Worm (Caenorhabditis elegans) whole organism, early embryonic: Measurements from ENCODE around the gene Y43D4A.5.

ENCODE experiments used
- B0310.2 ChIP-seq: sonication (generic microtip); optimal IDR thresholded peaks from 2 replicates; lab custom pipeline; 2016; ENCODE audit warnings: mild to moderate bottlenecking, missing genetic modification characterization, missing compliant biosample characterization
- F13C5.2 ChIP-seq: sonication (generic microtip); optimal IDR thresholded peaks from 2 replicates; lab custom pipeline; 2017; ENCODE audit warnings: mild to moderate bottlenecking, missing genetic modification characterization, inconsistent platforms, missing compliant biosample characterization
- aly-1 ChIP-seq: sonication (generic microtip); optimal IDR thresholded peaks from 2 replicates; lab custom pipeline; 2016; ENCODE audit warnings: missing genetic modification characterization, missing compliant biosample characterization
- ama-1 ChIP-seq: fragments of 150-350 bp; optimal IDR thresholded peaks from 2 replicates; lab custom pipeline; 2014
- ceh-13 ChIP-seq: fragments of 200-800 bp; sonication (Bioruptor generic); optimal IDR thresholded peaks from 2 replicates; lab custom pipeline; 2018; ENCODE audit warnings: mild to moderate bottlenecking, missing genetic modification characterization, missing compliant biosample characterization
- ceh-36 ChIP-seq: sonication (generic microtip); optimal IDR thresholded peaks from 2 replicates; lab custom pipeline; 2016; ENCODE audit warnings: missing genetic modification characterization, inconsistent platforms, missing compliant biosample characterization
- ets-7 ChIP-seq: sonication (generic microtip); optimal IDR thresholded peaks from 2 replicates; lab custom pipeline; 2016; ENCODE audit warnings: missing genotype, missing genetic modification characterization, missing compliant biosample characterization
- flt-1 ChIP-seq: fragments of 200-800 bp; sonication (Bioruptor generic); IDR thresholded peaks from 2 replicates; pipeline ENCODE4 v1.3.6; 2022; ENCODE audit warnings: missing genetic modification characterization, missing compliant biosample characterization
- hmbx-1 ChIP-seq: sonication (generic microtip); optimal IDR thresholded peaks from 2 replicates; lab custom pipeline; 2016; ENCODE audit warnings: mild to moderate bottlenecking, missing genetic modification characterization, missing compliant biosample characterization
- hmg-4 ChIP-seq: fragments of 200-800 bp; sonication (Bioruptor generic); optimal IDR thresholded peaks from 2 replicates; lab custom pipeline; 2018; ENCODE audit warnings: mild to moderate bottlenecking, missing genetic modification characterization, missing compliant biosample characterization
- hnd-1 ChIP-seq: sonication (generic microtip); optimal IDR thresholded peaks from 2 replicates; lab custom pipeline; 2016; ENCODE audit warnings: missing genetic modification characterization, missing compliant biosample characterization
- pes-1 ChIP-seq: fragments of 200-800 bp; sonication (Bioruptor generic); IDR thresholded peaks from 2 replicates; pipeline ENCODE4 v1.3.6; 2022; ENCODE audit warnings: missing genetic modification reagents, missing genetic modification characterization, missing compliant biosample characterization
- scrt-1 ChIP-seq: fragments of 200-800 bp; sonication (Bioruptor generic); IDR thresholded peaks from 2 replicates; pipeline ENCODE4 v1.3.6; 2022; ENCODE audit warnings: missing genetic modification characterization, missing compliant biosample characterization
- sea-1 ChIP-seq: fragments of 200-800 bp; sonication (Bioruptor generic); conservative IDR thresholded peaks from 2 replicates; pipeline ENCODE4 v1.3.6; 2022; ENCODE audit warnings: missing genetic modification characterization, missing compliant biosample characterization
- tbx-11 ChIP-seq: fragments of 200-800 bp; sonication (Bioruptor generic); IDR thresholded peaks from 2 replicates; pipeline ENCODE4 v1.3.6; 2022; ENCODE audit warnings: missing genetic modification characterization, missing compliant biosample characterization
- tbx-37 ChIP-seq: fragments of 200-800 bp; sonication (Bioruptor generic); conservative IDR thresholded peaks from 2 replicates; pipeline ENCODE4 v1.3.6; 2022; ENCODE audit warnings: missing genetic modification reagents, missing genetic modification characterization, missing compliant biosample characterization
- tra-4 ChIP-seq: sonication (generic microtip); optimal IDR thresholded peaks from 2 replicates; lab custom pipeline; 2017; ENCODE audit warnings: missing genetic modification characterization, missing compliant biosample characterization

The Y43D4A.5 gene

ce11 chrIV:16775925-16776324 lies 370 bp downstream of the Y43D4A.5 start:
- TF ChIP-seq pes-1 (GFP tag; lab: Robert Waterston, UW) (peak; percentile 87), hmbx-1 (tag; lab: Kevin White, UChicago) (no peak), ama-1 (no peak), hnd-1 (tag; lab: Kevin White, UChicago) (peak; percentile 56), ceh-13 (GFP tag; lab: Kevin White, UChicago) (peak; percentile 23), sea-1 (GFP tag; lab: Robert Waterston, UW) (peak; percentile 71), B0310.2 (peak; percentile 20), F13C5.2 (tag; lab: Kevin White, UChicago) (peak; percentile 55), tbx-37 (GFP tag; lab: Robert Waterston, UW) (peak; percentile 38; the same call in 1 of the 2 replicates), scrt-1 (GFP tag; lab: Robert Waterston, UW) (peak; percentile 82), flt-1 (GFP tag; lab: Robert Waterston, UW) (peak; percentile 80), tra-4 (tag; lab: Kevin White, UChicago) (peak; percentile 19), tbx-11 (GFP tag; lab: Robert Waterston, UW) (peak; percentile 84), aly-1 (no peak), hmg-4 (GFP tag; lab: Kevin White, UChicago) (peak; percentile 58), ceh-36 (peak; percentile 44), ets-7 (tag; lab: Kevin White, UChicago) (peak; percentile 21)

DNA sequence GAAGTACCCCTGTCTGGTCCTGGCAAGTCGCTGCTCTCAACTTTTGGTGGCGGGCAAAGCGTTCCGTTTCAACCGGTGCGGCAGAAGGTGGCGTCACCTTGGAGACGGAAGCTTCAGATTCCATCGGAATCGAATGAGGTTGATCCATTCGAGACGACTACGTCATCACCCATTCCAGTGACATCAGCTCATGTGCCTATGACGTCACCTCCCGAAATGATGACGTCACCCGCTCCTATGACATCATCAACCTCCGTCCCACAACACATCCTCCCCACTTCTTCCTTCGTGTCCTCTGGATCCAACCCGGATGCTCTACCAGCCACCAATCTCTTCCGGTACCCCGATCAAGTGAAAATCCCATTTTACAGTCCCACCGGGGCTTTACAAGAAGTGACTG lies 1.4 kb downstream of the Y43D4A.5 start:
- TF ChIP-seq ets-7 (tag; lab: Kevin White, UChicago): no peak

ce11 chrIV:16777758-16778157 lies 2.2 kb downstream of the Y43D4A.5 start:
- TF ChIP-seq tbx-11 (GFP tag; lab: Robert Waterston, UW) (no peak), hmbx-1 (tag; lab: Kevin White, UChicago) (no peak), aly-1 (no peak), tbx-37 (GFP tag; lab: Robert Waterston, UW) (no peak), ceh-36 (no peak), hmg-4 (GFP tag; lab: Kevin White, UChicago) (no peak), hnd-1 (tag; lab: Kevin White, UChicago) (no peak), tra-4 (tag; lab: Kevin White, UChicago) (no peak), pes-1 (GFP tag; lab: Robert Waterston, UW) (no peak), ama-1 (no peak), sea-1 (GFP tag; lab: Robert Waterston, UW) (no peak), ceh-13 (GFP tag; lab: Kevin White, UChicago) (no peak)

- TF ChIP-seq B0310.2 (no peak), hmbx-1 (tag; lab: Kevin White, UChicago) (no peak), F13C5.2 (tag; lab: Kevin White, UChicago) (no peak)
Measured at ce11 chrIV:16778644-16779043, 3.1 kb downstream of the Y43D4A.5 start.

- TF ChIP-seq pes-1 (GFP tag; lab: Robert Waterston, UW) (no peak), ets-7 (tag; lab: Kevin White, UChicago) (no peak), B0310.2 (no peak), ceh-13 (GFP tag; lab: Kevin White, UChicago) (no peak)
Measured at ce11 chrIV:16787024-16787423, 11.5 kb downstream of the Y43D4A.5 start, which contains the start of gene Y43D4A.6. Y43D4A.6 (plus strand) TSS chrIV:16787324.

DNA sequence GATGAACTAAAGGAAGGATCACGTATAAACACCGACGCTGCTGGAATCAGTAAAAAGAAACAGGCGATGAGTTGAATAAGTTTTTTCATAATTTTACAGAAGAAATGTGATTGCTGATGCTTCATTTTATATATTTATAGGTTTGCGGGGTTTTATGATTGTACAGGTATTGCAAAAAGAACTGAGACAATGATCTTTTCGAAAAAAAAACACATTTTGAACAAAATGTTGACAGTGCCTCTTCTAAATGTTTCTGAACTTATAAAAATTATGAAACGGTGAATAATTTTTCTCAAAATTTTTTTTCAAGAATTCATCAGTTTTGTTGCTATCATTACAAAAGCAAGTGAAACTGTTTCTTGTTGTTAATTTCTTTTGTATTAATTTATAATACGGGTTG lies 30.8 kb downstream of the Y43D4A.5 start, which contains the start of gene clec-193:
clec-193 (minus strand) TSS at position 101 of the 400 bp plus-strand sequence.
- TF ChIP-seq tra-4 (tag; lab: Kevin White, UChicago): no peak
- TF ChIP-seq ceh-36: no peak
- no peak for TF ChIP-seq aly-1
- no peak for TF ChIP-seq hmg-4 (GFP tag; lab: Kevin White, UChicago)
- TF ChIP-seq B0310.2: no peak
- TF ChIP-seq tbx-37 (GFP tag; lab: Robert Waterston, UW): no peak
- no peak for TF ChIP-seq ceh-13 (GFP tag; lab: Kevin White, UChicago)
- TF ChIP-seq hmbx-1 (tag; lab: Kevin White, UChicago): no peak
- TF ChIP-seq F13C5.2 (tag; lab: Kevin White, UChicago): no peak
- no peak for TF ChIP-seq scrt-1 (GFP tag; lab: Robert Waterston, UW)
- no peak for TF ChIP-seq hnd-1 (tag; lab: Kevin White, UChicago)
- no peak for TF ChIP-seq flt-1 (GFP tag; lab: Robert Waterston, UW)
- no peak for TF ChIP-seq pes-1 (GFP tag; lab: Robert Waterston, UW)
- TF ChIP-seq ets-7 (tag; lab: Kevin White, UChicago): no peak
- no peak for TF ChIP-seq ama-1
- no peak for TF ChIP-seq sea-1 (GFP tag; lab: Robert Waterston, UW)
- no peak for TF ChIP-seq tbx-11 (GFP tag; lab: Robert Waterston, UW)

- TF ChIP-seq sea-1 (GFP tag; lab: Robert Waterston, UW) (no peak), scrt-1 (GFP tag; lab: Robert Waterston, UW) (no peak), pes-1 (GFP tag; lab: Robert Waterston, UW) (no peak), aly-1 (no peak), ceh-13 (GFP tag; lab: Kevin White, UChicago) (no peak), ceh-36 (no peak), tbx-11 (GFP tag; lab: Robert Waterston, UW) (no peak), ama-1 (no peak), ets-7 (tag; lab: Kevin White, UChicago) (no peak), hmg-4 (GFP tag; lab: Kevin White, UChicago) (no peak), hmbx-1 (tag; lab: Kevin White, UChicago) (no peak), F13C5.2 (tag; lab: Kevin White, UChicago) (no peak), hnd-1 (tag; lab: Kevin White, UChicago) (no peak), B0310.2 (no peak), tra-4 (tag; lab: Kevin White, UChicago) (no peak), tbx-37 (GFP tag; lab: Robert Waterston, UW) (no peak)
Measured at ce11 chrIV:16812116-16812515, 36.6 kb downstream of the Y43D4A.5 start.

DNA sequence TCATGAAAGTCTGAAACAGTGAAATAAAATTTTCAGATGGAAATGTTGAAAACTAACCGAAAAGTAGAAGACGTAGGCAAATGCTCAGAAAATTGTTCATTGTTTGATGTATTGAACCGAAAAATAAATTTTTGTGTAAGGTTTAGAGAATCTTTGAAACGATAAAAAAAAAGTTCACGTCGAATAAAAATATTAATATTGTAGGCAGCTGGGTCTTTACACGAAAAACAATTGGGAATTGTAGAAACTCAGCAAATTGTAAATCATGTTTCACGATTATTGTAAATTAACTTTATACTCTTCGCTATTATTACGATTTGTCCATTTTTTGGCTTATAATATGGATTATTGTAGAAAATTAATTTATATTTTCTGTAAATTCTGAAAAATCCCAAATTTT lies 38.3 kb downstream of the Y43D4A.5 start, which contains the start of gene Y116A8A.2:
Y116A8A.2 (minus strand) TSS at position 101 of the 400 bp plus-strand sequence.
- TF ChIP-seq hnd-1 (tag; lab: Kevin White, UChicago): no peak
- no peak for TF ChIP-seq hmg-4 (GFP tag; lab: Kevin White, UChicago)
- no peak for TF ChIP-seq tbx-37 (GFP tag; lab: Robert Waterston, UW)
- no peak for TF ChIP-seq ets-7 (tag; lab: Kevin White, UChicago)
- TF ChIP-seq ceh-36: no peak
- TF ChIP-seq B0310.2: no peak
- no peak for TF ChIP-seq tbx-11 (GFP tag; lab: Robert Waterston, UW)
- TF ChIP-seq F13C5.2 (tag; lab: Kevin White, UChicago): no peak
- no peak for TF ChIP-seq aly-1
- TF ChIP-seq tra-4 (tag; lab: Kevin White, UChicago): no peak
- no peak for TF ChIP-seq hmbx-1 (tag; lab: Kevin White, UChicago)
- no peak for TF ChIP-seq sea-1 (GFP tag; lab: Robert Waterston, UW)
- TF ChIP-seq flt-1 (GFP tag; lab: Robert Waterston, UW): no peak
